Worm (Caenorhabditis elegans) whole organism, L4/young adult: ENCODE measurements around the gene srh-282.

ENCODE experiments used
- W03F9.2 ChIP-seq: fragments of 150-350 bp; optimal IDR thresholded peaks from 2 replicates; lab custom pipeline; 2014; ENCODE audit warnings: missing biosample characterization, missing genetic modification characterization
- dao-5 ChIP-seq: sonication (generic microtip); optimal IDR thresholded peaks from 2 replicates; lab custom pipeline; 2016; ENCODE audit warnings: missing genotype, missing genetic modification characterization, moderate library complexity, missing compliant biosample characterization
- him-1 ChIP-seq: sonication (generic microtip); optimal IDR thresholded peaks from 2 replicates; lab custom pipeline; 2016; ENCODE audit warnings: missing genotype, missing genetic modification reagents, missing genetic modification characterization, missing compliant biosample characterization

DNA sequence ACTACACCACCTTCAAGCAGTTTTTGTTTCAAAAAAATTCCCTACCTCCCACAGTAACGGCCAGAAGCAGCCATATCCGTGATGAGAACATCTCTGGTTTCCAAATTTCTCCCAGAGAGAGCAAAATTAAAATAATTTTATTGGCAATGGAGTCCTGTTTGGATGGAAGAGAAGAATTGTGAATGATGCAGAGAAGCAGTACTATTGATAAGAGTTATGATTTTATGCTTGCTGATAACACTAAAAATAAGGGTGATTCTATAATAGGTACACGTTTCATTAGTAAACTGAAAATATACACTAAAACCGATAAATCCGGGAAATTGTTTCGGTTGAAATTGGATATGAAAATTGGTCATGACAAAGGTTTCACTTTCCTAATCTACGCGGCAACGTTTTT is 47.2 kb upstream of the srh-282 start, which contains the start of gene dsc-4:
- TF ChIP-seq W03F9.2 (tag; lab: Kevin White, UChicago) (no peak), him-1 (no peak), dao-5 (tag; lab: Kevin White, UChicago) (no peak)
